Fruit fly (Drosophila melanogaster) whole organism, embryonic: ENCODE data around the gene Oatp33Eb.

Experiments
- Ada2b ChIP-seq: fragments of 200-800 bp; sonication (Bioruptor generic); IDR thresholded peaks from 2 replicates; pipeline ENCODE4 v1.3.6; 2022; ENCODE audit warnings: missing biosample characterization, missing genetic modification characterization
- Atf3 ChIP-seq: fragments of 200-800 bp; sonication (Bioruptor generic); optimal IDR thresholded peaks from 3 replicates; lab custom pipeline; 2016; ENCODE audit warnings: missing biosample characterization, missing genetic modification characterization
- CG1024 ChIP-seq: fragments of 200-800 bp; sonication (Bioruptor generic); IDR thresholded peaks from 2 replicates; pipeline ENCODE4 v1.3.6; 2022; ENCODE audit warnings: missing biosample characterization, missing genetic modification characterization
- CG11560 ChIP-seq: fragments of 200-800 bp; sonication (Bioruptor generic); IDR thresholded peaks from 3 replicates; pipeline ENCODE4 v1.3.6; 2022; ENCODE audit warnings: missing biosample characterization, missing genetic modification characterization
- CG13296 ChIP-seq: fragments of 200-800 bp; sonication (Bioruptor generic); optimal IDR thresholded peaks from 3 replicates; lab custom pipeline; 2018; ENCODE audit warnings: missing biosample characterization, mild to moderate bottlenecking, missing genetic modification characterization
- CG14710 ChIP-seq: fragments of 200-800 bp; sonication (Bioruptor generic); optimal IDR thresholded peaks from 3 replicates; lab custom pipeline; 2019; ENCODE audit warnings: missing biosample characterization, mild to moderate bottlenecking, missing genetic modification characterization, moderate library complexity
- CG16815 ChIP-seq: fragments of 200-800 bp; sonication (Bioruptor generic); optimal IDR thresholded peaks from 3 replicates; lab custom pipeline; 2017; ENCODE audit warnings: missing biosample characterization, mild to moderate bottlenecking, missing genetic modification characterization
- CG17568 ChIP-seq: fragments of 200-800 bp; sonication (Bioruptor generic); optimal IDR thresholded peaks from 2 replicates; lab custom pipeline; 2018; ENCODE audit warnings: missing biosample characterization, mild to moderate bottlenecking, missing genetic modification characterization, moderate library complexity
- CG18599 ChIP-seq: fragments of 200-800 bp; sonication (Bioruptor generic); optimal IDR thresholded peaks from 3 replicates; lab custom pipeline; 2017; ENCODE audit warnings: missing biosample characterization, missing genetic modification characterization, mild to moderate bottlenecking, moderate library complexity, missing genetic modification reagents
- CG2678 ChIP-seq: fragments of 200-800 bp; sonication (Bioruptor generic); optimal IDR thresholded peaks from 3 replicates; lab custom pipeline; 2019; ENCODE audit warnings: missing biosample characterization, mild to moderate bottlenecking, missing genetic modification characterization, moderate library complexity
- CG2889 ChIP-seq: fragments of 200-800 bp; sonication (Bioruptor generic); IDR thresholded peaks from 3 replicates; pipeline ENCODE4 v1.3.6; 2022; ENCODE audit warnings: missing biosample characterization, missing genetic modification characterization
- CG31365 ChIP-seq: fragments of 200-800 bp; sonication (Bioruptor generic); optimal IDR thresholded peaks from 2 replicates; lab custom pipeline; 2018; ENCODE audit warnings: missing biosample characterization, mild to moderate bottlenecking, missing genetic modification characterization
- CG7987 ChIP-seq: fragments of 200-800 bp; sonication (Bioruptor generic); optimal IDR thresholded peaks from 2 replicates; lab custom pipeline; 2018; ENCODE audit warnings: missing biosample characterization, mild to moderate bottlenecking, missing genetic modification characterization, moderate library complexity
- CG8924 ChIP-seq: fragments of 200-800 bp; optimal IDR thresholded peaks from 3 replicates; lab custom pipeline; 2019; ENCODE audit warnings: missing biosample characterization, mild to moderate bottlenecking, missing genetic modification characterization, moderate library complexity
- D19A ChIP-seq: fragments of 200-800 bp; optimal IDR thresholded peaks from 3 replicates; lab custom pipeline; 2019; ENCODE audit warnings: missing biosample characterization, mild to moderate bottlenecking, missing genetic modification characterization, moderate library complexity
- Dbx ChIP-seq: fragments of 200-800 bp; sonication (Bioruptor generic); IDR thresholded peaks from 3 replicates; pipeline ENCODE4 v1.3.6; 2022; ENCODE audit warnings: missing biosample characterization, missing genetic modification characterization
- Dll ChIP-seq: fragments of 200-800 bp; sonication (Bioruptor generic); IDR thresholded peaks from 4 replicates; pipeline ENCODE4 v1.3.6; 2022; ENCODE audit warnings: missing biosample characterization, missing genetic modification characterization; ENCODE audit not compliant: partially characterized antibody
- Eip74EF ChIP-seq, 2 experiments: fragments of 200-800 bp in 1 of 2; fragments of >200 bp in 1 of 2; sonication (Bioruptor generic) in 1 of 2; optimal IDR thresholded peaks; 2 replicates each; lab custom pipeline; 2017 to 2019; ENCODE audit warnings: missing biosample characterization in 2 of 2, missing genetic modification characterization in 2 of 2, mild to moderate bottlenecking in 1 of 2, moderate library complexity in 1 of 2
- Elba2 ChIP-seq: fragments of 200-800 bp; sonication (Bioruptor generic); optimal IDR thresholded peaks from 3 replicates; lab custom pipeline; 2016; ENCODE audit warnings: missing biosample characterization, missing genetic modification characterization
- Ets65A ChIP-seq: fragments of 200-800 bp; sonication (Bioruptor generic); peaks from one replicate; lab custom pipeline; 2016; ENCODE audit warnings: missing biosample characterization, missing genetic modification characterization
- Fer1 ChIP-seq: fragments of 200-800 bp; sonication (Bioruptor generic); optimal IDR thresholded peaks from 2 replicates; lab custom pipeline; 2017; ENCODE audit warnings: missing biosample characterization, mild to moderate bottlenecking, missing genetic modification characterization
- Gug ChIP-seq: fragments of 200-800 bp; sonication (Bioruptor generic); IDR thresholded peaks from 4 replicates; pipeline ENCODE4 v1.3.6; 2022; ENCODE audit warnings: missing biosample characterization, missing genetic modification characterization
- HLH3B ChIP-seq: fragments of 200-800 bp; sonication (Bioruptor generic); IDR thresholded peaks from 2 replicates; pipeline ENCODE4 v1.3.6; 2022; ENCODE audit warnings: missing biosample characterization, missing genetic modification characterization
- HLHmδ ChIP-seq: fragments of 200-800 bp; sonication (Bioruptor generic); optimal IDR thresholded peaks from 2 replicates; lab custom pipeline; 2018; ENCODE audit warnings: missing biosample characterization, mild to moderate bottlenecking, missing genetic modification characterization, moderate library complexity
- MESR4 ChIP-seq: fragments of 200-800 bp; sonication (Bioruptor generic); optimal IDR thresholded peaks from 2 replicates; lab custom pipeline; 2018; ENCODE audit warnings: missing biosample characterization, mild to moderate bottlenecking, missing genetic modification characterization, moderate library complexity
- Mes4 ChIP-seq: fragments of 200-800 bp; sonication (Bioruptor generic); optimal IDR thresholded peaks from 2 replicates; lab custom pipeline; 2016; ENCODE audit warnings: missing biosample characterization, missing genetic modification characterization
- Sox102F ChIP-seq: fragments of 200-800 bp; sonication (Bioruptor generic); optimal IDR thresholded peaks from 2 replicates; lab custom pipeline; 2018; ENCODE audit warnings: missing biosample characterization, mild to moderate bottlenecking, missing genetic modification characterization, moderate library complexity
- br ChIP-seq: fragments of >200 bp; optimal IDR thresholded peaks from 2 replicates; lab custom pipeline; 2017
- bsh ChIP-seq, 2 experiments: fragments of 200-800 bp; sonication (Bioruptor generic); optimal IDR thresholded peaks; 2 replicates each; lab custom pipeline; 2017 to 2018; ENCODE audit warnings: mild to moderate bottlenecking in 2 of 2, missing biosample characterization in 2 of 2, missing genetic modification characterization in 2 of 2, moderate library complexity in 1 of 2
- btn ChIP-seq: fragments of 200-800 bp; sonication (Bioruptor generic); optimal IDR thresholded peaks from 2 replicates; lab custom pipeline; 2016; ENCODE audit warnings: missing biosample characterization, missing genetic modification characterization
- dm ChIP-seq: fragments of 200-800 bp; sonication (Bioruptor generic); optimal IDR thresholded peaks from 3 replicates; lab custom pipeline; 2016; ENCODE audit warnings: missing biosample characterization, missing genetic modification characterization
- dysf ChIP-seq: fragments of 200-800 bp; sonication (Bioruptor generic); IDR thresholded peaks from 3 replicates; pipeline ENCODE4 v1.3.6; 2022; ENCODE audit warnings: missing biosample characterization, missing genetic modification characterization
- exex ChIP-seq: fragments of 200-800 bp; sonication (Bioruptor generic); optimal IDR thresholded peaks from 4 replicates; lab custom pipeline; 2018; ENCODE audit warnings: missing biosample characterization, mild to moderate bottlenecking, missing genetic modification characterization, moderate library complexity
- jigr1 ChIP-seq: fragments of 200-800 bp; sonication (Bioruptor generic); IDR thresholded peaks from 3 replicates; pipeline ENCODE4 v1.3.6; 2022; ENCODE audit warnings: missing biosample characterization, missing genetic modification characterization
- jumu ChIP-seq: fragments of 200-800 bp; sonication (Bioruptor generic); optimal IDR thresholded peaks from 3 replicates; lab custom pipeline; 2016; ENCODE audit warnings: missing biosample characterization, missing genetic modification characterization
- klu ChIP-seq: fragments of 200-800 bp; sonication (Bioruptor generic); IDR thresholded peaks from 2 replicates; pipeline ENCODE4 v1.3.6; 2022; ENCODE audit warnings: missing biosample characterization, missing genetic modification characterization
- mam ChIP-seq: fragments of 200-800 bp; sonication (Bioruptor generic); optimal IDR thresholded peaks from 3 replicates; lab custom pipeline; 2016; ENCODE audit warnings: missing biosample characterization, missing genetic modification characterization
- nom ChIP-seq: fragments of 200-800 bp; sonication (Bioruptor generic); optimal IDR thresholded peaks from 2 replicates; lab custom pipeline; 2017; ENCODE audit warnings: missing biosample characterization, missing genetic modification characterization, mild to moderate bottlenecking, moderate library complexity, missing genetic modification reagents
- pan ChIP-seq, 4 experiments: fragments of >200 bp in 3 of 4; fragments of 200-800 bp in 1 of 4; sonication (Bioruptor generic) in 1 of 4; optimal IDR thresholded peaks in 3 of 4; IDR thresholded peaks in 1 of 4; 2 replicates each; pipeline versions ENCODE4 v1.3.6 to Lab custom; 2017 to 2022; ENCODE audit warnings: missing biosample characterization in 2 of 4, missing genetic modification characterization in 2 of 4, mixed read lengths in 1 of 4
- psq ChIP-seq: fragments of 200-800 bp; sonication (Bioruptor generic); optimal IDR thresholded peaks from 2 replicates; lab custom pipeline; 2017; ENCODE audit warnings: missing biosample characterization, missing genetic modification characterization
- ttk ChIP-seq: fragments of 200-800 bp; sonication (Bioruptor generic); IDR thresholded peaks from 2 replicates; pipeline ENCODE4 v2.1.2; 2022; ENCODE audit warnings: missing biosample characterization, missing genetic modification characterization
- unc-4 ChIP-seq: fragments of 200-800 bp; sonication (Bioruptor generic); IDR thresholded peaks from 2 replicates; pipeline ENCODE4 v1.3.6; 2022; ENCODE audit warnings: missing biosample characterization, missing genetic modification characterization; ENCODE audit not compliant: partially characterized antibody
- vfl ChIP-seq: fragments of 200-800 bp; sonication (Bioruptor generic); optimal IDR thresholded peaks from 2 replicates; lab custom pipeline; 2016; ENCODE audit warnings: missing biosample characterization, missing genetic modification characterization
- vnd ChIP-seq: fragments of 200-800 bp; sonication (Bioruptor generic); IDR thresholded peaks from 3 replicates; pipeline ENCODE4 v1.3.6; 2022; ENCODE audit warnings: missing biosample characterization, missing genetic modification characterization; ENCODE audit not compliant: partially characterized antibody
- zf30C ChIP-seq: fragments of 200-800 bp; sonication (Bioruptor generic); optimal IDR thresholded peaks from 3 replicates; lab custom pipeline; 2018; ENCODE audit warnings: missing biosample characterization, mild to moderate bottlenecking, missing genetic modification characterization
- zfh1 ChIP-seq: fragments of 200-800 bp; sonication (Bioruptor generic); IDR thresholded peaks from 3 replicates; pipeline ENCODE4 v1.3.6; 2022; ENCODE audit warnings: missing biosample characterization, missing genetic modification characterization
- zfh2 ChIP-seq: fragments of 200-800 bp; sonication (Bioruptor generic); optimal IDR thresholded peaks from 2 replicates; lab custom pipeline; 2016; ENCODE audit warnings: missing biosample characterization, missing genetic modification characterization

Gene Oatp33Eb

dm6 chr2L:12433712-12434534, 14.4 kb upstream of the Oatp33Eb start, which contains the start of gene eRF3 (continued):
- TF ChIP-seq dm (GFP tag; lab: Kevin White, UChicago) = peak; percentile 81
- no peak for TF ChIP-seq vfl (GFP tag; lab: Kevin White, UChicago)
- TF ChIP-seq Sox102F (GFP tag; lab: Kevin White, UChicago) = peak; percentile 86
- TF ChIP-seq zf30C (GFP tag; lab: Kevin White, UChicago) = no peak
- peak; percentile 77 for TF ChIP-seq CG16815 (GFP tag; lab: Kevin White, UChicago)
- peak; percentile 29 for TF ChIP-seq nom
- TF ChIP-seq CG31365 (tag; lab: Kevin White, UChicago) = no peak
- TF ChIP-seq Ada2b (GFP tag; lab: Robert Waterston, UW) = peak; percentile 65
- TF ChIP-seq CG13296 (GFP tag; lab: Kevin White, UChicago) = peak; percentile 81
- peak; percentile 53; the same call in 1 of the 2 replicates for TF ChIP-seq ttk (GFP tag; lab: Robert Waterston, UW)
- TF ChIP-seq br = no peak
- peak; percentile 66; the same call in 3 of the 4 replicates for TF ChIP-seq Gug (GFP tag; lab: Robert Waterston, UW)
- 0 out of 3 replicates have a peak, but pooled peaks have one; percentile 31 for TF ChIP-seq CG11560 (tag; lab: Robert Waterston, UW)
- TF ChIP-seq zfh1 (GFP tag; lab: Robert Waterston, UW) = peak; percentile 23; the same call in 1 of the 3 replicates
- TF ChIP-seq Dll (GFP tag; lab: Robert Waterston, UW) = peak; percentile 39; the same call in 2 of the 4 replicates
- TF ChIP-seq zfh2 (GFP tag; lab: Kevin White, UChicago) = peak; percentile 30
- no peak for TF ChIP-seq CG17568 (GFP tag; lab: Kevin White, UChicago)
- TF ChIP-seq CG2889 (GFP tag; lab: Robert Waterston, UW) = peak; percentile 56; the same call in 2 of the 3 replicates
- peak; percentile 10 for TF ChIP-seq exex
- peak; percentile 90 for TF ChIP-seq CG8924 (tag; lab: Kevin White, UChicago)
- peak; percentile 24 for TF ChIP-seq Ets65A (GFP tag; lab: Kevin White, UChicago)
- TF ChIP-seq btn = no peak
- TF ChIP-seq CG2678 (tag; lab: Kevin White, UChicago) = peak; percentile 90
- TF ChIP-seq Dbx (GFP tag; lab: Robert Waterston, UW) = peak; percentile 74; the same call in 2 of the 3 replicates
- peak; percentile 50 for TF ChIP-seq CG1024 (GFP tag; lab: Robert Waterston, UW)
- no peak for TF ChIP-seq mam (GFP tag; lab: Kevin White, UChicago)
- TF ChIP-seq jigr1 = no peak
- TF ChIP-seq Mes4 (GFP tag; lab: Kevin White, UChicago) = no peak
- TF ChIP-seq Elba2 (GFP tag; lab: Kevin White, UChicago) = peak; percentile 27
- peak; percentile 35 for TF ChIP-seq psq (GFP tag; lab: Kevin White, UChicago)
- 0 out of 2 replicates have a peak, but pooled peaks have one; percentile 15 for TF ChIP-seq unc-4
- TF ChIP-seq MESR4 = peak; percentile 98
- peak in 1 of 2 experiments; percentile 3 for TF ChIP-seq Eip74EF (GFP tag; optimal IDR thresholded peaks at IDR 0.05; lab: Kevin White, UChicago)
- TF ChIP-seq HLHmδ = no peak
- peak; percentile 64 for TF ChIP-seq klu (GFP tag; lab: Robert Waterston, UW)
- TF ChIP-seq vnd = 0 out of 3 replicates have a peak, but pooled peaks have one; percentile 43
- TF ChIP-seq Atf3 = no peak
- peak; percentile 80 for TF ChIP-seq D19A (tag; lab: Kevin White, UChicago)
- TF ChIP-seq Fer1 (GFP tag; lab: Kevin White, UChicago) = peak; percentile 36
- peak; percentile 72 for TF ChIP-seq HLH3B (GFP tag; lab: Robert Waterston, UW)
- TF ChIP-seq jumu (GFP tag; lab: Kevin White, UChicago) = no peak
- TF ChIP-seq CG18599 (GFP tag; lab: Kevin White, UChicago) = peak; percentile 46
- TF ChIP-seq pan (optimal IDR thresholded peaks at IDR 0.05; lab: Kevin White, UChicago) = no peak
- peak in 1 of 2 experiments; percentile 83 for TF ChIP-seq pan (GFP tag; optimal IDR thresholded peaks at IDR 0.05 in 1 of 2, IDR thresholded peaks at IDR 0.05 in 1 of 2)
- TF ChIP-seq CG14710 (tag; lab: Kevin White, UChicago) = peak; percentile 91
- peak in 1 of 2 experiments; percentile 71 for TF ChIP-seq bsh (GFP tag; optimal IDR thresholded peaks at IDR 0.05; lab: Kevin White, UChicago)
- TF ChIP-seq CG7987 (GFP tag; lab: Kevin White, UChicago) = peak; percentile 8
- peak; percentile 86; the same call in 2 of the 3 replicates for TF ChIP-seq dysf (GFP tag; lab: Robert Waterston, UW)
